Fruit fly (Drosophila melanogaster): Measurements from ENCODE around the gene upd3.

Gene upd3

DNA sequence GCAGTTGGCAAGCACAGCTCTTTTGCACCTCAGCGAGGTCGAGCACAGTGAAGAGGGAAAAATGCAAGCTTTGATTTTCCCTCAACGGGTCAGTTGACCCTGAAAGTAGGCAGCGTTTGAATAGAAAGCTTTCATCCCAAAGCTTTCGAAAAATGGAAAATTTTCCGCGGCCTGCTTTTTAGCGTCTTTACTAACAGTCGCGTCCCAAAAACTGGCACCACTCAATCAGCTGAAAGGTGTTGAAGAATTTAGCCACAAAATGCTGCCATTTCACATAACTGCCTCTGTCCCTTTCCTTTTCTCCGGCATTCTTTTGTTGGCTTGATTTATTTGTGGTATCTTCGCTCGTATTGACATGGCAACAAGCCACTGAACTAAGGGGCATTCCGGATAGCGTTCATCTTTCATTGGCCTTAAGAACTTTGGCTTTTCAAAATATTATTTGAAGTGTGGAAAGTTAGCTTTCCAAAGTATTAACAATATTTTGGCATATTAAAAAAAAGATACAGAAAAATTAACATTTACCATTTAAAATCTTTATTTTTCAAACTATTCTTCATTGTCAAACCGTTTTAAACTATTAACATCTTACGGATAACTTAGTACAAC lies 43.0 kb downstream of the upd3 start (continued):
- TF ChIP-seq HmgZ (tag; optimal IDR thresholded peaks at IDR 0.05) (peak; percentile 0), sob (GFP tag; IDR thresholded peaks at IDR 0.05) (0 out of 2 replicates have a peak, but pooled peaks have one; percentile 29), CG2678 (tag; optimal IDR thresholded peaks at IDR 0.05) (peak; percentile 33), CG6175 (GFP tag; IDR thresholded peaks at IDR 0.05) (peak; percentile 36; the same call in 1 of the 3 replicates), ci (GFP tag; IDR thresholded peaks at IDR 0.05) (0 out of 3 replicates have a peak, but pooled peaks have one; percentile 13), dysf (GFP tag; IDR thresholded peaks at IDR 0.05) (0 out of 3 replicates have a peak, but pooled peaks have one; percentile 5), mam (GFP tag; optimal IDR thresholded peaks at IDR 0.05) (peak; percentile 51), CG11504 (tag; optimal IDR thresholded peaks at IDR 0.05) (peak; percentile 39), Sox102F (GFP tag; optimal IDR thresholded peaks at IDR 0.05) (peak; percentile 40), ftz-f1 (GFP tag; optimal IDR thresholded peaks at IDR 0.05) (peak; percentile 10), lilli (GFP tag; optimal IDR thresholded peaks at IDR 0.05) (peak; percentile 16), Ets65A (GFP tag) (peak; percentile 86), odd (GFP tag; optimal IDR thresholded peaks at IDR 0.05) (no peak), CG17361 (GFP tag; IDR thresholded peaks at IDR 0.05) (peak; percentile 34; the same call in 1 of the 3 replicates), Pdp1 (GFP tag; optimal IDR thresholded peaks at IDR 0.05) (peak in 1 of 2 experiments; percentile 37), CG13287 (GFP tag; IDR thresholded peaks at IDR 0.05; ENCODE audit: partially characterized antibody) (peak; percentile 15; the same call in 1 of the 2 replicates), crp (GFP tag; optimal IDR thresholded peaks at IDR 0.05) (peak in 1 of 2 experiments; percentile 45)

DNA sequence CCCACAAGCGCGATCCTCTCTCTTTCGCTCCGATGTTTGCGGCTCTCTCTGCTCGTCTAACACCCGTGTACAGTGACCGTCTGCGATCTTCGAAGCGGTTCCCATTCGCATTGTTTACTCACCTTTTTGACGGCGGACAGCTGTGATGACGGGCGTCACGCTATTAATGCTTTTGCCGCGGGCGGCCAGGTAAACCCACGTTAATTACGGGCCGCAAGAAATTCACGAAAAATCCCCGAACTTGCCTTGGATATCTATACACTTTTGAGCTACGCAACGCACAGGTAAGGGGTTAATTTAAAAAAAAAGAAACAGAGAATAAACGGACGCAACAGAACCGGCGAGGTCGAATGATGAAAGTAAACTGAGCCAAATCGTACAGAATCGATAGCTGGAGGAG lies 43.8 kb downstream of the upd3 start, which contains the start of gene CG6023:
Gene CG6023, minus strand, starts transcription at position 369 of the 400 bp plus-strand sequence.
- TF ChIP-seq CG34224 (GFP tag; IDR thresholded peaks at IDR 0.05; ENCODE audit: partially characterized antibody) (no peak), CG14667 (GFP tag; IDR thresholded peaks at IDR 0.05) (no peak), CG3995 (GFP tag; optimal IDR thresholded peaks at IDR 0.05) (peak; percentile 80), zen (tag; optimal IDR thresholded peaks at IDR 0.05) (peak; percentile 50), pan (optimal IDR thresholded peaks at IDR 0.05) (no peak), pan (GFP tag; optimal IDR thresholded peaks at IDR 0.05 in 1 of 2, IDR thresholded peaks at IDR 0.05 in 1 of 2) (no peak), CG12769 (tag; optimal IDR thresholded peaks at IDR 0.05) (peak; percentile 31), CG4707 (GFP tag; optimal IDR thresholded peaks at IDR 0.05) (no peak), Hey (tag; optimal IDR thresholded peaks at IDR 0.05) (peak; percentile 96), MBD-R2 (GFP tag; IDR thresholded peaks at IDR 0.05) (no peak), CG10209 (GFP tag; optimal IDR thresholded peaks at IDR 0.05) (no peak), Med (GFP tag) (peak; percentile 49), Gsc (GFP tag; IDR thresholded peaks at IDR 0.05) (no peak), kah (GFP tag; optimal IDR thresholded peaks at IDR 0.05) (no peak), Hr78 (GFP tag; optimal IDR thresholded peaks at IDR 0.05) (peak in 1 of 2 experiments; percentile 61), CG2199 (GFP tag; IDR thresholded peaks at IDR 0.05) (0 out of 3 replicates have a peak, but pooled peaks have one; percentile 40), otp (GFP tag; IDR thresholded peaks at IDR 0.05) (no peak), CG10543 (GFP tag; optimal IDR thresholded peaks at IDR 0.05) (peak; percentile 51), Trl (optimal IDR thresholded peaks at IDR 0.05) (peak; percentile 10 to 22), Trl (GFP tag; optimal IDR thresholded peaks at IDR 0.05) (no peak)

DNA sequence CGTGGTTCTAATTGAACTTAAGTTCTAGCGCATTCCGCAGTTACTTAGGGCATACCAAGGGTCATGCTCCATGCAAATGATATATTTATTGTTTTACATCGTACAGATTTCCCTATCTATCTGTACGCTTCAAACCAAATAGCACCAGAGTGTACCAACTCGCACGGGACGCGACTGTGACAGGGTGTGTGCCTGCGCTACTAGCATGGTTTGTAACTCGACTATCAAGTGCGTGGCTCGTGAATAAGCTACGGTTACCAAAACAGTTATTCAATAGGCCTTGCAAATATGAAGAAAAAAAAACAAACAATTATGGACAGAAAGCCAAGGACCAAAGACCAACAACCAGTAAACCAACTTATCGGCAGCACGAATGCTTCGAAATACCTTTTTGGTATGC lies 44.3 kb downstream of the upd3 start:
- TF ChIP-seq dpn (GFP tag; optimal IDR thresholded peaks at IDR 0.05): peak in 1 of 2 experiments; percentile 16
- peak; percentile 33 for TF ChIP-seq CG2120 (GFP tag; optimal IDR thresholded peaks at IDR 0.05)
- TF ChIP-seq CG7271 (tag; optimal IDR thresholded peaks at IDR 0.05): no peak
- TF ChIP-seq CG11093 (GFP tag; IDR thresholded peaks at IDR 0.05): no peak
- TF ChIP-seq HmgZ (tag; optimal IDR thresholded peaks at IDR 0.05): peak; percentile 11
- TF ChIP-seq CG14014 (GFP tag; IDR thresholded peaks at IDR 0.05): 0 out of 2 replicates have a peak, but pooled peaks have one; percentile 7
- TF ChIP-seq salm (tag; optimal IDR thresholded peaks at IDR 0.05): no peak
- no peak for TF ChIP-seq lab (GFP tag; optimal IDR thresholded peaks at IDR 0.05)
- TF ChIP-seq grau (tag; optimal IDR thresholded peaks at IDR 0.05): no peak
- TF ChIP-seq Ada2b (GFP tag; IDR thresholded peaks at IDR 0.05): 0 out of 2 replicates have a peak, but pooled peaks have one; percentile 15
- TF ChIP-seq D (optimal IDR thresholded peaks at IDR 0.05): no peak
- TF ChIP-seq D (GFP tag; optimal IDR thresholded peaks at IDR 0.05): no peak
- TF ChIP-seq Atf6 (GFP tag; IDR thresholded peaks at IDR 0.05): no peak
